Worm (Caenorhabditis elegans) whole organism, L1 larva: Measurements from ENCODE around the gene B0410.1.
A peak's percentile ranks its signal among the peaks of the same experiment; 100 is the strongest.

Source experiments
- aha-1 ChIP-seq: fragments of 150-350 bp; optimal IDR thresholded peaks from 2 replicates; lab custom pipeline; 2014; ENCODE audit warnings: missing biosample characterization, missing genetic modification characterization
- alr-1 ChIP-seq: fragments of 200-800 bp; sonication (Bioruptor generic); optimal IDR thresholded peaks from 2 replicates; lab custom pipeline; 2018; ENCODE audit warnings: borderline replicate concordance, mild to moderate bottlenecking, missing genetic modification characterization, missing compliant biosample characterization
- ceh-8 ChIP-seq: fragments of 200-800 bp; sonication (Bioruptor generic); optimal IDR thresholded peaks from 2 replicates; lab custom pipeline; 2018; ENCODE audit warnings: mild to moderate bottlenecking, missing genetic modification characterization, moderate library complexity, missing compliant biosample characterization
- ceh-82 ChIP-seq, 3 experiments: fragments of 150-350 bp in 1 of 3; sonication (generic microtip) in 2 of 3; optimal IDR thresholded peaks; 2 replicates each; lab custom pipeline; 2014 to 2017; ENCODE audit warnings: missing biosample characterization in 3 of 3, missing genetic modification characterization in 3 of 3
- ces-1 ChIP-seq: fragments of 150-350 bp; optimal IDR thresholded peaks from 2 replicates; lab custom pipeline; 2014; ENCODE audit warnings: missing biosample characterization, missing genetic modification reagents, missing genetic modification characterization
- dpl-1 ChIP-seq, 3 experiments: fragments of 150-350 bp in 2 of 3; sonication (generic microtip) in 1 of 3; optimal IDR thresholded peaks; 2 replicates each; lab custom pipeline; 2014 to 2017; ENCODE audit warnings: missing biosample characterization in 3 of 3, missing genetic modification characterization in 3 of 3, missing genetic modification reagents in 3 of 3
- dsc-1 ChIP-seq: sonication (generic microtip); optimal IDR thresholded peaks from 2 replicates; lab custom pipeline; 2016; ENCODE audit warnings: mild to moderate bottlenecking, missing genetic modification characterization, missing compliant biosample characterization
- efl-1 ChIP-seq, 4 experiments: fragments of 150-350 bp; optimal IDR thresholded peaks in 3 of 4; peaks in 1 of 4; 1 replicate in 1 of 4; 2 replicates in 3 of 4; lab custom pipeline; 2014; ENCODE audit warnings: missing biosample characterization in 2 of 4, missing genetic modification characterization in 2 of 4, missing genetic modification reagents in 2 of 4
- egl-27 ChIP-seq, 2 experiments: fragments of 150-350 bp in 1 of 2; sonication (generic microtip); optimal IDR thresholded peaks; 3 replicates each; lab custom pipeline; 2017 to 2018; ENCODE audit warnings: missing biosample characterization in 2 of 2, missing genetic modification characterization in 2 of 2, missing genetic modification reagents in 2 of 2
- elt-2 ChIP-seq: sonication (generic microtip); optimal IDR thresholded peaks from 2 replicates; lab custom pipeline; 2016; ENCODE audit warnings: missing genetic modification characterization, mild to moderate bottlenecking, inconsistent platforms, missing compliant biosample characterization, missing genetic modification reagents
- elt-3 ChIP-seq, 6 experiments: fragments of 150-350 bp in 1 of 6; sonication (generic microtip); optimal IDR thresholded peaks; 2 replicates each; lab custom pipeline; 2017 to 2018; ENCODE audit warnings: missing biosample characterization in 6 of 6, missing genetic modification characterization in 6 of 6, inconsistent platforms in 1 of 6
- ets-5 ChIP-seq: fragments of 200-800 bp; sonication (Bioruptor generic); IDR thresholded peaks from 2 replicates; pipeline ENCODE4 v1.3.6; 2022; ENCODE audit warnings: missing genetic modification characterization, missing compliant biosample characterization
- fkh-4 ChIP-seq: sonication (generic microtip); optimal IDR thresholded peaks from 2 replicates; lab custom pipeline; 2016; ENCODE audit warnings: missing compliant biosample characterization, missing genetic modification characterization, borderline replicate concordance
- fkh-8 ChIP-seq: sonication (generic microtip); optimal IDR thresholded peaks from 2 replicates; lab custom pipeline; 2016; ENCODE audit warnings: mild to moderate bottlenecking, missing genetic modification characterization, missing compliant biosample characterization
- hlh-17 ChIP-seq: fragments of 200-800 bp; sonication (Bioruptor generic); optimal IDR thresholded peaks from 2 replicates; lab custom pipeline; 2018; ENCODE audit warnings: missing genetic modification characterization, mild to moderate bottlenecking, missing compliant biosample characterization, moderate library complexity, borderline replicate concordance
- irx-1 ChIP-seq: sonication (generic microtip); optimal IDR thresholded peaks from 2 replicates; lab custom pipeline; 2016; ENCODE audit warnings: missing genetic modification characterization, missing compliant biosample characterization
- isw-1 ChIP-seq: fragments of 200-800 bp; sonication (Bioruptor generic); IDR thresholded peaks from 2 replicates; pipeline ENCODE4 v1.3.6; 2022; ENCODE audit warnings: missing genetic modification characterization, missing compliant biosample characterization
- lin-14 ChIP-seq: fragments of 200-800 bp; sonication (Bioruptor generic); optimal IDR thresholded peaks from 2 replicates; lab custom pipeline; 2018; ENCODE audit warnings: mild to moderate bottlenecking, missing genetic modification characterization, moderate library complexity, missing compliant biosample characterization
- lin-35 ChIP-seq, 2 experiments: fragments of 150-350 bp; optimal IDR thresholded peaks; 2 replicates each; lab custom pipeline; 2014; ENCODE audit warnings: missing biosample characterization in 2 of 2, missing genetic modification characterization in 2 of 2, missing genetic modification reagents in 2 of 2
- lir-3 ChIP-seq: sonication (generic microtip); optimal IDR thresholded peaks from 2 replicates; lab custom pipeline; 2016; ENCODE audit warnings: mild to moderate bottlenecking, missing genetic modification characterization, moderate library complexity, missing compliant biosample characterization; ENCODE audit not compliant: poor library complexity
- mef-2 ChIP-seq: fragments of 150-350 bp; optimal IDR thresholded peaks from 2 replicates; lab custom pipeline; 2014; ENCODE audit warnings: missing biosample characterization, missing genetic modification characterization
- mep-1 ChIP-seq: fragments of 150-350 bp; optimal IDR thresholded peaks from 2 replicates; lab custom pipeline; 2014; ENCODE audit warnings: missing biosample characterization, missing genetic modification characterization
- nhr-11 ChIP-seq: fragments of 150-350 bp; optimal IDR thresholded peaks from 2 replicates; lab custom pipeline; 2014; ENCODE audit warnings: missing biosample characterization, missing genetic modification characterization
- nhr-20 ChIP-seq: sonication (generic microtip); optimal IDR thresholded peaks from 2 replicates; lab custom pipeline; 2016; ENCODE audit warnings: mild to moderate bottlenecking, missing genetic modification characterization, missing compliant biosample characterization
- nhr-47 ChIP-seq: sonication (generic microtip); optimal IDR thresholded peaks from 2 replicates; lab custom pipeline; 2016; ENCODE audit warnings: mild to moderate bottlenecking, missing genetic modification characterization, moderate library complexity, missing compliant biosample characterization
- nhr-85 ChIP-seq: sonication (generic microtip); peaks from one replicate; lab custom pipeline; 2016; ENCODE audit warnings: missing genetic modification characterization, inconsistent platforms, missing compliant biosample characterization
- nhr-90 ChIP-seq: sonication (generic microtip); optimal IDR thresholded peaks from 2 replicates; lab custom pipeline; 2016; ENCODE audit warnings: mild to moderate bottlenecking, missing genetic modification characterization, missing compliant biosample characterization; ENCODE audit not compliant: poor library complexity
- pag-3 ChIP-seq: sonication (generic microtip); optimal IDR thresholded peaks from 2 replicates; lab custom pipeline; 2017; ENCODE audit warnings: missing genetic modification characterization, mild to moderate bottlenecking, missing compliant biosample characterization, antibody characterized with exemption, borderline replicate concordance; ENCODE audit not compliant: insufficient read depth
- pqm-1 ChIP-seq: sonication (generic microtip); optimal IDR thresholded peaks from 3 replicates; lab custom pipeline; 2017; ENCODE audit warnings: missing biosample characterization, missing genetic modification characterization
- skn-1 ChIP-seq: fragments of 150-350 bp; optimal IDR thresholded peaks from 2 replicates; lab custom pipeline; 2014; ENCODE audit warnings: missing biosample characterization, missing genetic modification characterization
- snpc-4 ChIP-seq: fragments of 150-350 bp; optimal IDR thresholded peaks from 2 replicates; lab custom pipeline; 2014; ENCODE audit warnings: missing biosample characterization, missing genetic modification characterization
- snu-23 ChIP-seq: sonication (generic microtip); optimal IDR thresholded peaks from 2 replicates; lab custom pipeline; 2016; ENCODE audit warnings: missing genetic modification characterization, missing compliant biosample characterization
- sptf-1 ChIP-seq: fragments of 150-350 bp; optimal IDR thresholded peaks from 2 replicates; lab custom pipeline; 2014; ENCODE audit warnings: missing biosample characterization, missing genetic modification characterization
- tlp-1 ChIP-seq: fragments of 150-350 bp; optimal IDR thresholded peaks from 2 replicates; lab custom pipeline; 2014; ENCODE audit warnings: missing biosample characterization, missing genetic modification characterization
- unc-130 ChIP-seq: fragments of 150-350 bp; optimal IDR thresholded peaks from 2 replicates; lab custom pipeline; 2017; ENCODE audit warnings: missing biosample characterization, missing genetic modification characterization, inconsistent platforms
- unc-30 ChIP-seq: sonication (generic microtip); optimal IDR thresholded peaks from 2 replicates; lab custom pipeline; 2017; ENCODE audit warnings: missing biosample characterization, missing genetic modification characterization
- unc-86 ChIP-seq: sonication (generic microtip); optimal IDR thresholded peaks from 2 replicates; lab custom pipeline; 2016; ENCODE audit warnings: missing genetic modification characterization, missing compliant biosample characterization
- ztf-11 ChIP-seq, 2 experiments: sonication (generic microtip); optimal IDR thresholded peaks; 2 replicates each; lab custom pipeline; 2016 to 2017; ENCODE audit warnings: missing genetic modification characterization in 2 of 2, missing biosample characterization in 1 of 2, missing compliant biosample characterization in 1 of 2
- ztf-4 ChIP-seq: fragments of 150-350 bp; optimal IDR thresholded peaks from 2 replicates; lab custom pipeline; 2014; ENCODE audit warnings: missing biosample characterization, missing genetic modification characterization

B0410.1 gene

ce11 chrX:2927576-2927975 is 33.2 kb downstream of the B0410.1 start:
- TF ChIP-seq egl-27 (tag; optimal IDR thresholded peaks at IDR 0.05; lab: Kevin White, UChicago) (no peak), lin-14 (GFP tag; lab: Kevin White, UChicago) (peak; percentile 11)
- TF ChIP-seq, all 84 proteins: peak for 1

ce11 chrX:2928089-2928488 is 33.7 kb downstream of the B0410.1 start:
- no peak for TF ChIP-seq pag-3 (tag; lab: Kevin White, UChicago)
- no peak for TF ChIP-seq mep-1
- no peak for TF ChIP-seq sptf-1
- TF ChIP-seq tlp-1 (tag; lab: Kevin White, UChicago) = no peak
- no peak for TF ChIP-seq lin-35 (GFP tag; optimal IDR thresholded peaks at IDR 0.05; lab: Kevin White, UChicago)
- TF ChIP-seq alr-1 = no peak
- no peak for TF ChIP-seq irx-1 (tag; lab: Kevin White, UChicago)
- TF ChIP-seq unc-130 (tag; lab: Kevin White, UChicago) = no peak
- no peak for TF ChIP-seq ztf-11 (tag; optimal IDR thresholded peaks at IDR 0.05; lab: Kevin White, UChicago)
- TF ChIP-seq nhr-85 = peak; percentile 71
- TF ChIP-seq fkh-8 = no peak
- no peak for TF ChIP-seq nhr-11 (tag; lab: Kevin White, UChicago)
- no peak for TF ChIP-seq hlh-17 (GFP tag; lab: Kevin White, UChicago)
- no peak for TF ChIP-seq ztf-4 (tag; lab: Kevin White, UChicago)
- TF ChIP-seq elt-3 (tag; optimal IDR thresholded peaks at IDR 0.05; lab: Kevin White, UChicago) = no peak
- TF ChIP-seq ceh-8 (GFP tag; lab: Kevin White, UChicago) = no peak
- TF ChIP-seq efl-1 (optimal IDR thresholded peaks at IDR 0.05; lab: Kevin White, UChicago) = no peak
- peak in 1 of 2 experiments; percentile 75 for TF ChIP-seq efl-1 (GFP tag; optimal IDR thresholded peaks at IDR 0.05 in 1 of 2; lab: Kevin White, UChicago)

ce11 chrX:2931852-2932251 is 37.5 kb downstream of the B0410.1 start:
- TF ChIP-seq elt-2 (tag; lab: Kevin White, UChicago) = peak; percentile 72
- TF ChIP-seq dpl-1 (GFP tag; optimal IDR thresholded peaks at IDR 0.05; lab: Kevin White, UChicago) = no peak
- no peak for TF ChIP-seq ztf-4 (tag; lab: Kevin White, UChicago)
- TF ChIP-seq nhr-20 = no peak
- no peak for TF ChIP-seq skn-1 (tag; lab: Kevin White, UChicago)
- peak in 1 of 2 experiments; percentile 20 for TF ChIP-seq lin-35 (GFP tag; optimal IDR thresholded peaks at IDR 0.05; lab: Kevin White, UChicago)
- no peak for TF ChIP-seq ceh-82 (tag; optimal IDR thresholded peaks at IDR 0.05; lab: Kevin White, UChicago)
- no peak for TF ChIP-seq mef-2
- TF ChIP-seq lir-3 = no peak
- no peak for TF ChIP-seq fkh-4 (tag; lab: Kevin White, UChicago)
- no peak for TF ChIP-seq isw-1 (GFP tag; lab: Robert Waterston, UW)
- TF ChIP-seq unc-30 (tag; lab: Kevin White, UChicago) = no peak
- TF ChIP-seq tlp-1 (tag; lab: Kevin White, UChicago) = no peak

ce11 chrX:2933061-2933460 is 38.7 kb downstream of the B0410.1 start, which contains the start of gene fard-1:
Gene fard-1, plus strand, starts transcription at chrX:2933361.
- TF ChIP-seq egl-27 (tag; optimal IDR thresholded peaks at IDR 0.05; lab: Kevin White, UChicago) (no peak), ets-5 (GFP tag; lab: Robert Waterston, UW) (no peak), elt-3 (tag; optimal IDR thresholded peaks at IDR 0.05; lab: Kevin White, UChicago) (no peak), snpc-4 (no peak), unc-86 (no peak), efl-1 (optimal IDR thresholded peaks at IDR 0.05; lab: Kevin White, UChicago) (no peak), efl-1 (GFP tag; optimal IDR thresholded peaks at IDR 0.05 in 1 of 2; lab: Kevin White, UChicago) (peak in 1 of 2 experiments; percentile 26)

ce11 chrX:2939085-2939484 is 44.7 kb downstream of the B0410.1 start:
- TF ChIP-seq lin-14 (GFP tag; lab: Kevin White, UChicago) (peak; percentile 66), pag-3 (tag; lab: Kevin White, UChicago) (peak; percentile 7), aha-1 (tag; lab: Kevin White, UChicago) (no peak), nhr-47 (tag; lab: Kevin White, UChicago) (peak; percentile 4), egl-27 (tag; optimal IDR thresholded peaks at IDR 0.05; lab: Kevin White, UChicago) (no peak), pqm-1 (no peak), mep-1 (no peak), ceh-82 (tag; optimal IDR thresholded peaks at IDR 0.05; lab: Kevin White, UChicago) (peak in 1 of 3 experiments; percentile 36), nhr-90 (tag; lab: Kevin White, UChicago) (no peak), ces-1 (GFP tag; lab: Kevin White, UChicago) (peak; percentile 37), sptf-1 (no peak), snu-23 (GFP tag; lab: Kevin White, UChicago) (peak; percentile 8), dsc-1 (tag; lab: Kevin White, UChicago) (peak; percentile 31)
- TF ChIP-seq, all 84 proteins: peak for 7
